Worm (Caenorhabditis elegans): Measurements from ENCODE around the gene cyp-33C12.

DNA sequence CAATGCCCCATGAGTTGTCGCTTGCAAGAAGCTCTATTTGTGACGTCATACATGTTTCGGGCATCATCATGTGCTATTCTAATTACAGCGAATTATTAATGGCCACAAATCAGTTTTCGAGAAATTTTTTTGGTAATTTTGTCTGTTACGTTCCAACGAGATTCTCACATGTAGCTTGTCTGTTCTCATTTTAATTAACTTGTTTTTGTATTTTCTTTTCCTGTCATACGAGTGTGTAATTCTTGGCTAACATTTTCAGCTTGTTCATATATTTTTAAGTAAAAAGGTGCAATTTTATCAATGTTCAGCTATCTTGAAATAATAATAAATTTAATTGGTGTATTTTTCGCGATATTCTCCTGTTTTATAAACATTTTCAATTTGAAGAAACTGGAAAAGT is 49.0 kb downstream of the cyp-33C12 start, which contains the start of gene srbc-21:
- TF ChIP-seq W03F9.2 (tag; optimal IDR thresholded peaks at IDR 0.05) (no peak), him-1 (tag; optimal IDR thresholded peaks at IDR 0.05) (no peak), dao-5 (tag; optimal IDR thresholded peaks at IDR 0.05) (no peak)
